Worm (Caenorhabditis elegans) whole organism, L1 larva: Measurements from ENCODE around the gene rnf-5.
A peak's percentile ranks its signal among the peaks of the same experiment; 100 is the strongest.

Source experiments
- C04F5.9 ChIP-seq: sonication (generic microtip); optimal IDR thresholded peaks from 2 replicates; lab custom pipeline; 2016; ENCODE audit warnings: missing genetic modification characterization, missing compliant biosample characterization
- C16A3.4 ChIP-seq: fragments of 150-350 bp; optimal IDR thresholded peaks from 2 replicates; lab custom pipeline; 2014; ENCODE audit warnings: missing biosample characterization, missing genetic modification characterization
- Y116A8C.19 ChIP-seq: sonication (generic microtip); optimal IDR thresholded peaks from 2 replicates; lab custom pipeline; 2016; ENCODE audit warnings: missing compliant biosample characterization, missing genetic modification characterization, borderline replicate concordance
- blmp-1 ChIP-seq: fragments of 150-350 bp; optimal IDR thresholded peaks from 2 replicates; lab custom pipeline; 2014; ENCODE audit warnings: missing biosample characterization, missing genetic modification characterization
- ceh-63 ChIP-seq: fragments of 200-800 bp; sonication (Bioruptor generic); optimal IDR thresholded peaks from 2 replicates; lab custom pipeline; 2018; ENCODE audit warnings: mild to moderate bottlenecking, missing genetic modification characterization, missing compliant biosample characterization
- ceh-8 ChIP-seq: fragments of 200-800 bp; sonication (Bioruptor generic); optimal IDR thresholded peaks from 2 replicates; lab custom pipeline; 2018; ENCODE audit warnings: mild to moderate bottlenecking, missing genetic modification characterization, moderate library complexity, missing compliant biosample characterization
- ceh-88 ChIP-seq: fragments of 200-800 bp; sonication (Bioruptor generic); IDR thresholded peaks from 2 replicates; pipeline ENCODE4 v1.3.6; 2022; ENCODE audit warnings: missing genetic modification characterization, missing compliant biosample characterization
- ces-1 ChIP-seq: fragments of 150-350 bp; optimal IDR thresholded peaks from 2 replicates; lab custom pipeline; 2014; ENCODE audit warnings: missing biosample characterization, missing genetic modification reagents, missing genetic modification characterization
- dpl-1 ChIP-seq, 3 experiments: fragments of 150-350 bp in 2 of 3; sonication (generic microtip) in 1 of 3; optimal IDR thresholded peaks; 2 replicates each; lab custom pipeline; 2014 to 2017; ENCODE audit warnings: missing biosample characterization in 3 of 3, missing genetic modification characterization in 3 of 3, missing genetic modification reagents in 3 of 3
- efl-3 ChIP-seq: fragments of 200-800 bp; sonication (Bioruptor generic); optimal IDR thresholded peaks from 2 replicates; lab custom pipeline; 2018; ENCODE audit warnings: mild to moderate bottlenecking, missing genetic modification characterization, missing compliant biosample characterization
- egl-13 ChIP-seq: sonication (generic microtip); optimal IDR thresholded peaks from 2 replicates; lab custom pipeline; 2016; ENCODE audit warnings: missing genotype, missing genetic modification reagents, missing genetic modification characterization, missing compliant biosample characterization
- egl-27 ChIP-seq, 2 experiments: fragments of 150-350 bp in 1 of 2; sonication (generic microtip); optimal IDR thresholded peaks; 3 replicates each; lab custom pipeline; 2017 to 2018; ENCODE audit warnings: missing biosample characterization in 2 of 2, missing genetic modification characterization in 2 of 2, missing genetic modification reagents in 2 of 2
- elt-2 ChIP-seq: sonication (generic microtip); optimal IDR thresholded peaks from 2 replicates; lab custom pipeline; 2016; ENCODE audit warnings: missing genetic modification characterization, mild to moderate bottlenecking, inconsistent platforms, missing compliant biosample characterization, missing genetic modification reagents
- fkh-10 ChIP-seq: sonication (generic microtip); optimal IDR thresholded peaks from 2 replicates; lab custom pipeline; 2017; ENCODE audit warnings: missing biosample characterization, missing genetic modification reagents, missing genetic modification characterization
- fkh-4 ChIP-seq: sonication (generic microtip); optimal IDR thresholded peaks from 2 replicates; lab custom pipeline; 2016; ENCODE audit warnings: missing compliant biosample characterization, missing genetic modification characterization, borderline replicate concordance
- fkh-8 ChIP-seq: sonication (generic microtip); optimal IDR thresholded peaks from 2 replicates; lab custom pipeline; 2016; ENCODE audit warnings: mild to moderate bottlenecking, missing genetic modification characterization, missing compliant biosample characterization
- fos-1 ChIP-seq: fragments of 150-350 bp; optimal IDR thresholded peaks from 2 replicates; lab custom pipeline; 2014; ENCODE audit warnings: missing biosample characterization, missing genetic modification characterization
- hlh-17 ChIP-seq: fragments of 200-800 bp; sonication (Bioruptor generic); optimal IDR thresholded peaks from 2 replicates; lab custom pipeline; 2018; ENCODE audit warnings: missing genetic modification characterization, mild to moderate bottlenecking, missing compliant biosample characterization, moderate library complexity, borderline replicate concordance
- hlh-4 ChIP-seq: sonication (generic microtip); optimal IDR thresholded peaks from 2 replicates; lab custom pipeline; 2016; ENCODE audit warnings: mild to moderate bottlenecking, missing genetic modification characterization, missing compliant biosample characterization
- hpl-2 ChIP-seq: fragments of 150-350 bp; optimal IDR thresholded peaks from 2 replicates; lab custom pipeline; 2014; ENCODE audit warnings: missing biosample characterization, missing genetic modification reagents, missing genetic modification characterization
- isw-1 ChIP-seq: fragments of 200-800 bp; sonication (Bioruptor generic); IDR thresholded peaks from 2 replicates; pipeline ENCODE4 v1.3.6; 2022; ENCODE audit warnings: missing genetic modification characterization, missing compliant biosample characterization
- jun-1 ChIP-seq: fragments of 150-350 bp; optimal IDR thresholded peaks from 2 replicates; lab custom pipeline; 2014; ENCODE audit warnings: missing biosample characterization, missing genetic modification reagents, missing genetic modification characterization
- lin-13 ChIP-seq: fragments of 150-350 bp; optimal IDR thresholded peaks from 2 replicates; lab custom pipeline; 2014; ENCODE audit warnings: missing biosample characterization, missing genetic modification reagents, missing genetic modification characterization
- lin-14 ChIP-seq: fragments of 200-800 bp; sonication (Bioruptor generic); optimal IDR thresholded peaks from 2 replicates; lab custom pipeline; 2018; ENCODE audit warnings: mild to moderate bottlenecking, missing genetic modification characterization, moderate library complexity, missing compliant biosample characterization
- lin-15B ChIP-seq: fragments of 150-350 bp; sonication (generic microtip); optimal IDR thresholded peaks from 3 replicates; lab custom pipeline; 2014; ENCODE audit warnings: missing biosample characterization, missing genetic modification characterization
- lin-39 ChIP-seq: fragments of 150-350 bp; optimal IDR thresholded peaks from 2 replicates; lab custom pipeline; 2014; ENCODE audit warnings: missing biosample characterization, missing genetic modification reagents, missing genetic modification characterization
- lsy-2 ChIP-seq, 2 experiments: fragments of 150-350 bp; optimal IDR thresholded peaks; 2 replicates each; lab custom pipeline; 2014; ENCODE audit warnings: missing biosample characterization in 2 of 2, missing genetic modification characterization in 2 of 2
- mab-9 ChIP-seq: fragments of 200-800 bp; sonication (Bioruptor generic); IDR thresholded peaks from 2 replicates; pipeline ENCODE4 v1.3.6; 2022; ENCODE audit warnings: missing genetic modification reagents, missing genetic modification characterization, missing compliant biosample characterization
- mdl-1 ChIP-seq, 2 experiments: fragments of 150-350 bp; optimal IDR thresholded peaks; 2 replicates each; lab custom pipeline; 2014 to 2017; ENCODE audit warnings: missing biosample characterization in 2 of 2, missing genetic modification characterization in 2 of 2, inconsistent platforms in 1 of 2
- mep-1 ChIP-seq: fragments of 150-350 bp; optimal IDR thresholded peaks from 2 replicates; lab custom pipeline; 2014; ENCODE audit warnings: missing biosample characterization, missing genetic modification characterization
- nhr-11 ChIP-seq: fragments of 150-350 bp; optimal IDR thresholded peaks from 2 replicates; lab custom pipeline; 2014; ENCODE audit warnings: missing biosample characterization, missing genetic modification characterization
- nhr-12 ChIP-seq: sonication (generic microtip); optimal IDR thresholded peaks from 2 replicates; lab custom pipeline; 2017; ENCODE audit warnings: missing biosample characterization, missing genetic modification characterization
- nhr-20 ChIP-seq: sonication (generic microtip); optimal IDR thresholded peaks from 2 replicates; lab custom pipeline; 2016; ENCODE audit warnings: mild to moderate bottlenecking, missing genetic modification characterization, missing compliant biosample characterization
- nhr-237 ChIP-seq: fragments of 150-350 bp; optimal IDR thresholded peaks from 2 replicates; lab custom pipeline; 2014; ENCODE audit warnings: missing biosample characterization, missing genetic modification characterization
- nhr-47 ChIP-seq: sonication (generic microtip); optimal IDR thresholded peaks from 2 replicates; lab custom pipeline; 2016; ENCODE audit warnings: mild to moderate bottlenecking, missing genetic modification characterization, moderate library complexity, missing compliant biosample characterization
- nhr-71 ChIP-seq: sonication (generic microtip); optimal IDR thresholded peaks from 2 replicates; lab custom pipeline; 2016; ENCODE audit warnings: mild to moderate bottlenecking, missing genetic modification characterization, moderate library complexity, missing compliant biosample characterization
- nhr-84 ChIP-seq: sonication (generic microtip); optimal IDR thresholded peaks from 2 replicates; lab custom pipeline; 2017; ENCODE audit warnings: missing biosample characterization, missing genetic modification characterization
- nhr-85 ChIP-seq: sonication (generic microtip); peaks from one replicate; lab custom pipeline; 2016; ENCODE audit warnings: missing genetic modification characterization, inconsistent platforms, missing compliant biosample characterization
- pax-3 ChIP-seq: fragments of 200-800 bp; sonication (Bioruptor generic); optimal IDR thresholded peaks from 2 replicates; lab custom pipeline; 2018; ENCODE audit warnings: mild to moderate bottlenecking, missing genetic modification characterization, moderate library complexity, missing compliant biosample characterization
- pqm-1 ChIP-seq: sonication (generic microtip); optimal IDR thresholded peaks from 3 replicates; lab custom pipeline; 2017; ENCODE audit warnings: missing biosample characterization, missing genetic modification characterization
- rnt-1 ChIP-seq: sonication (generic microtip); optimal IDR thresholded peaks from 2 replicates; lab custom pipeline; 2016; ENCODE audit warnings: mild to moderate bottlenecking, missing genetic modification characterization, moderate library complexity, missing compliant biosample characterization
- snpc-4 ChIP-seq: fragments of 150-350 bp; optimal IDR thresholded peaks from 2 replicates; lab custom pipeline; 2014; ENCODE audit warnings: missing biosample characterization, missing genetic modification characterization
- snu-23 ChIP-seq: sonication (generic microtip); optimal IDR thresholded peaks from 2 replicates; lab custom pipeline; 2016; ENCODE audit warnings: missing genetic modification characterization, missing compliant biosample characterization
- sup-37 ChIP-seq: fragments of 200-800 bp; sonication (Bioruptor generic); optimal IDR thresholded peaks from 2 replicates; lab custom pipeline; 2018; ENCODE audit warnings: mild to moderate bottlenecking, missing genetic modification characterization, missing compliant biosample characterization
- swsn-7 ChIP-seq: sonication (generic microtip); optimal IDR thresholded peaks from 2 replicates; lab custom pipeline; 2016; ENCODE audit warnings: missing genetic modification characterization, missing compliant biosample characterization
- tlp-1 ChIP-seq: fragments of 150-350 bp; optimal IDR thresholded peaks from 2 replicates; lab custom pipeline; 2014; ENCODE audit warnings: missing biosample characterization, missing genetic modification characterization
- unc-30 ChIP-seq: sonication (generic microtip); optimal IDR thresholded peaks from 2 replicates; lab custom pipeline; 2017; ENCODE audit warnings: missing biosample characterization, missing genetic modification characterization
- xbp-1 ChIP-seq: sonication (generic microtip); optimal IDR thresholded peaks from 2 replicates; lab custom pipeline; 2016; ENCODE audit warnings: missing genetic modification characterization, missing compliant biosample characterization
- zag-1 ChIP-seq: fragments of 150-350 bp; optimal IDR thresholded peaks from 2 replicates; lab custom pipeline; 2014; ENCODE audit warnings: missing biosample characterization, missing genetic modification characterization
- ztf-11 ChIP-seq, 2 experiments: sonication (generic microtip); optimal IDR thresholded peaks; 2 replicates each; lab custom pipeline; 2016 to 2017; ENCODE audit warnings: missing genetic modification characterization in 2 of 2, missing biosample characterization in 1 of 2, missing compliant biosample characterization in 1 of 2

The rnf-5 gene

DNA sequence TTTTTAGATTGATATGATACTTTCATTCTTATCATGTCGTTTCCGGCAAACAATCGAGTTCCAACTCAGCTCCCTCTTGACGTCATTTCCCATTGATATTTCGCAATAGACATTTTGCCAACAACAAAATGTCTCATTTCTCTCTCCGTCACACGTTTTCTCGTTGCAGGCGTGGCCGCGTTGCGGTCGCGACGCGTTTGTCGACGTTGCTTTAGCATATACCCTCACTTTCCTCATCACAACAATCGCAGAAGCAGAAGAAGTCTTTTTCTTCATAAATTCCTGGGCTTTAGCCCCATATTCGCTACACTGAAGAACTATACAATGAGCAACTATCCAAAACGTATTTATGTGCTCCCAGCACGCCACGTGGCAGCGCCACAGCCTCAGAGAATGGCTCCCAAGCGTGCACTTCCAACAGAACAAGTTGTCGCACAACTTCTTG is 27.0 kb upstream of the rnf-5 start, which contains the start of gene xbp-1 (continued):
- TF ChIP-seq fos-1: peak; percentile 94
- TF ChIP-seq nhr-84 (tag; lab: Kevin White, UChicago): no peak
- peak; percentile 69 for TF ChIP-seq snpc-4 (tag; lab: Kevin White, UChicago)
- TF ChIP-seq lsy-2 (tag; optimal IDR thresholded peaks at IDR 0.05; lab: Kevin White, UChicago): peak; percentile 80 to 93
- TF ChIP-seq egl-27 (tag; optimal IDR thresholded peaks at IDR 0.05; lab: Kevin White, UChicago): peak in 1 of 2 experiments; percentile 65
- peak; percentile 90 for TF ChIP-seq fkh-10 (GFP tag; lab: Kevin White, UChicago)
- TF ChIP-seq hpl-2 (GFP tag; lab: Kevin White, UChicago): peak; percentile 88
- no peak for TF ChIP-seq ces-1 (GFP tag; lab: Kevin White, UChicago)
- peak; percentile 85 for TF ChIP-seq pax-3 (tag; lab: Kevin White, UChicago)
- no peak for TF ChIP-seq ceh-63 (GFP tag; lab: Kevin White, UChicago)
- peak; percentile 94 for TF ChIP-seq jun-1 (tag; lab: Kevin White, UChicago)
- no peak for TF ChIP-seq ceh-88 (GFP tag; lab: Robert Waterston, UW)
- TF ChIP-seq nhr-71 (tag; lab: Kevin White, UChicago): peak; percentile 95
- no peak for TF ChIP-seq nhr-12 (tag; lab: Kevin White, UChicago)
- TF ChIP-seq C16A3.4 (tag; lab: Kevin White, UChicago): peak; percentile 79
- no peak for TF ChIP-seq hlh-4 (tag; lab: Kevin White, UChicago)
- peak; percentile 89 for TF ChIP-seq rnt-1 (tag; lab: Kevin White, UChicago)
- no peak for TF ChIP-seq unc-30 (tag; lab: Kevin White, UChicago)
- peak in 1 of 2 experiments; percentile 31 for TF ChIP-seq ztf-11 (tag; optimal IDR thresholded peaks at IDR 0.05; lab: Kevin White, UChicago)
- TF ChIP-seq isw-1: peak; percentile 79
- peak; percentile 93 for TF ChIP-seq snu-23 (GFP tag; lab: Kevin White, UChicago)
- peak; percentile 73 for TF ChIP-seq nhr-85
- TF ChIP-seq C04F5.9 (tag; lab: Kevin White, UChicago): no peak
- TF ChIP-seq zag-1 (tag; lab: Kevin White, UChicago): no peak
- peak; percentile 91 for TF ChIP-seq mep-1 (tag; lab: Kevin White, UChicago)
- peak; percentile 49 for TF ChIP-seq sup-37
- TF ChIP-seq fkh-4: no peak
- TF ChIP-seq blmp-1: peak; percentile 82
- TF ChIP-seq mdl-1 (tag; optimal IDR thresholded peaks at IDR 0.05; lab: Kevin White, UChicago): peak in 1 of 2 experiments; percentile 92
- TF ChIP-seq fkh-8 (tag; lab: Kevin White, UChicago): peak; percentile 97
- peak; percentile 89 for TF ChIP-seq elt-2 (tag; lab: Kevin White, UChicago)
- TF ChIP-seq egl-13 (tag; lab: Kevin White, UChicago): peak; percentile 68

DNA sequence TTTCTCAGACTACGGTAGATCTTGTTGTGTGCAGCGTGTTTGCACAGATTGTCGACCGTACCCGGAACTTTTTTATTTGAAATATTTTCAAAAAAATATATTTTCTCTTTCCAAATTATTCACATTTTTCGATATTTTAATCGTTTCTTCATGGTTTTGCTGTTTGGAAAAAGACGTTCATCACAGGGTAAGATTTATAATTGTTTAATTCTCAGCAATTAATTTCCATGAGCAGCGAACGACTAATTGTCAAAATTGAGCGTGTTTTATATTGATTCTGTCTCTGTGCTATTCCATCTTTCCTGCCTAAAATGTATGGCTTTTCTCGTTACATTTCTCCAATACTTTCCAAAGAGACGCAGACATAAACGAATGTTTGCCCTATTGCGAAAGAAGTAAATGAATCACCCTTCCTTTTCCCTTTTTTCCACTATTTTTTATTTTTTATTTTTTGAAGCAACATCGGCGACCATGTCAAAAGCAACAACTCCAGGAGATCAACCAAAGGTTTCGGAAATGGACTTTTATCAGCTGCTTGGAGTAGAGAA is 24.5 kb upstream of the rnf-5 start, which contains the start of gene dnj-16:
Gene dnj-16 (plus strand): TSS at position 51 of the 548 bp plus-strand sequence.
- TF ChIP-seq jun-1 (tag; lab: Kevin White, UChicago) (peak; percentile 18), fos-1 (peak; percentile 56), nhr-11 (tag; lab: Kevin White, UChicago) (no peak), Y116A8C.19 (no peak), pqm-1 (tag; lab: Kevin White, UChicago) (no peak), unc-30 (tag; lab: Kevin White, UChicago) (no peak), lin-15B (peak; percentile 6), tlp-1 (tag; lab: Kevin White, UChicago) (no peak), lin-14 (peak; percentile 66), nhr-237 (tag; lab: Kevin White, UChicago) (peak; percentile 25), snpc-4 (tag; lab: Kevin White, UChicago) (no peak), efl-3 (GFP tag; lab: Kevin White, UChicago) (no peak), dpl-1 (GFP tag; optimal IDR thresholded peaks at IDR 0.05; lab: Kevin White, UChicago) (peak in 1 of 3 experiments; percentile 20), nhr-71 (tag; lab: Kevin White, UChicago) (peak; percentile 31), ceh-8 (GFP tag; lab: Kevin White, UChicago) (peak; percentile 19), rnt-1 (tag; lab: Kevin White, UChicago) (peak; percentile 24), mep-1 (tag; lab: Kevin White, UChicago) (peak; percentile 60), lsy-2 (tag; optimal IDR thresholded peaks at IDR 0.05; lab: Kevin White, UChicago) (peak; percentile 14 to 62), elt-2 (tag; lab: Kevin White, UChicago) (no peak), blmp-1 (peak; percentile 80), lin-39 (tag; lab: Kevin White, UChicago) (no peak), hlh-17 (GFP tag; lab: Kevin White, UChicago) (no peak), xbp-1 (tag; lab: Kevin White, UChicago) (no peak), swsn-7 (tag; lab: Kevin White, UChicago) (no peak), nhr-47 (tag; lab: Kevin White, UChicago) (peak; percentile 8), mab-9 (GFP tag; lab: Robert Waterston, UW) (no peak), nhr-20 (tag; lab: Kevin White, UChicago) (no peak), lin-13 (GFP tag; lab: Kevin White, UChicago) (no peak)
